Fruit fly (Drosophila melanogaster): ENCODE measurements around the gene CG9360.

CG9360 gene

DNA sequence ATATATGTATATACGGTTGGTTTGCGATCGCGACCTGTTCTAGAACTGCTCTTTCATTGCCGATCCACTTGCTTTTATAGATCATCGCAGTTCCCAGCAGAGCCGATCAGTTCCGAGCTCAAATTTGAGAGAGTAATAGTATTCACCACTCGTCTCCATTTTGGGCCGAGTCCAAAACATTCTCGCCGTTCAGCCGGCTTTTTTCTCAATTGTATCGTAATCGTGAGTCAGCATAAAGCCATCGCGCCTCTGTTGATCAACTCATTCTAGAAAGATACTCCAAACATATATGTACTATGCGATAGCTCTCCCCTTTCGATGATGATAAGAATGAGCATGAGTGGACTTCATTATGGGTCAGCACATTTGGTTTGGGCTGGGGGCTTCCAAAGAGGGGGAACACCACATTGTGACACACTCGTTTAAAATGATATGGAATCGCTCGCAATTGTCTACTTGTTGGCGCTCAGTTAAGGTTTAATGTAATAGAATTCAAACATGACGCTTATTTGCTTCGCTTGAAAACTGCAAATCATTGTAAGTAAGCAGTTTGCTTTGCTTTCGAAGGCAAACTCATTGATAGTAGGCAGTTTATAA is at the start of gene CG9360:
TSS of gene CG9360 (minus strand) at position 51 of the 597 bp plus-strand sequence.
- no peak for TF ChIP-seq noc (tag; optimal IDR thresholded peaks at IDR 0.05)

DNA sequence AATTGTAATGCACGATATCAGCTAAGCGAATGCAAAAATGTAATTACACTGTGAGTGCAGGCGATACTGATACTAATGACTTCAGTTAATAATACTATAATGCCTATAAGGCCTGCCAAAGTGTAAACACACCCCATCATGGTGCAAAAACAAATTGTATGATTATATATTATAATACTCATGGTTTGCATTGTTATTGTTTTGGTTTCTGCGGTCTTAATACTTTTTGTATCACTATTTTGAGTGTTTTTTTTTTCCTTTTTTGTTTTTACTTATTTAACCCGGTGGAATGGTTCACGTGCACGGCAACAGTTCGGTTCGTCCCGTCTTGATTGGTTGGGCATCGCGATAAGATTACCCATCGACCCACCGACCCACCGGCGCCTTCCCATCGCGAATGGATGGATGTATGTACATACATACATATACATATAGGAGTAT is 49.4 kb upstream of the CG9360 start:
- no peak for TF ChIP-seq noc (tag; optimal IDR thresholded peaks at IDR 0.05)

DNA sequence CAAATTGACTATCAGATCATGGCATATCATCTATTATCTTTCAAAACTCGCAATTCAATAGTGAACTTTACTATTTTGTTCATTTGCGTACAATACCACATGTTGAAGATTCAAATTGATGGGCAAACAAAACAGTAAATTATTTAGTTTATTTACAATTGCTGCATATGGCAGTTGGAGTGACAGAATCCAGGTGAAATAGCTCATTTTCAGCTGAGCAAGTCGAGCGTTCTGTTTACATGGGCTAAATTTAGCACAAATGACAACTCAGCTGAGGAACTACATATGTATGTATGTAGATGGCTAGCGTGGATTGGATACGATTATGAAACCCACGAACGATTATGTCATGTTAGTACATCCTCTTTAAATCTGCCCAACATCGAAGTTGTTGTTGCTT is 48.4 kb upstream of the CG9360 start:
- TF ChIP-seq noc (tag; optimal IDR thresholded peaks at IDR 0.05) = no peak

DNA sequence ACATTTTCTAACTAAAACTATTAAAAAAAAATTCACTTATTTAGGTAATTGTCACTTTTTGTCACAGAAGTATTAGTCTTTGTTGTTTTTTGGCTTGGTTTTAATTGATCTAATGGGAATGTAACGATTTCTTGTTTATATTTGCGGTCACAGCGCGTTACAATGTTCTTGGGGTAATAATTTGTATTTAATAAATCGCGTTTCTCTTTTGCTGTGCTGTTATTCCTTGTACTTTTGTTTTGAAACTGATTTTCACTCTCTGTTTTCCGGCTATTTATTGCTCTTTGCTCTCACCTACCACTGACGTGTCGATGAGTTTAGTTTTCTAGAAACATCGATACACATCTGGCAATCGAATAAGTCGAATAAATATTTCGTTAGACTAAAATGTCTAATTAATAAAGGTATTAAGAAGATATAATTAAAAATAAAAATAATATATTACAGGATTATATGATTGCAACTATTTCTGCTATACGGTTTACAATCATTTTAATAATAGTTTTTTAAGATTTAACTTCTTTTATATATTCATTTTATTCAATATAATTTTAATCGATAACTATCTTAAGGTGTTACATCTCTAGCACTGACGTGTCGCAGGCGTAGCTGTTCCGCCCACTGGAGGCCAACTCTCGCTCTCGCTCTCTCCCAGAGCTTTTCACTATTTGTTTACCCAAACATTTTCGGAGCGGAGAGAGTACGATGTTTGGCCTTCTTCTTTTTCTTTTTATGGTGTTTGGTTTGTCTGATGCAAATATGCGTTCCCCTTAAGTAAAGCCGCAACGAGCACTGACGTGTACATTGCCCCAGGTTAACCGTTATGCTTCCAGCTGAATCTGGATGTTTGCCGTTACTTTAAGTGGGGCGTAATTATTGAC is 42.7 kb upstream of the CG9360 start, which contains the start of gene Hsc70-3:
TSS of gene Hsc70-3 (minus strand) at position 251 of the 881 bp plus-strand sequence.
- TF ChIP-seq noc (tag; optimal IDR thresholded peaks at IDR 0.05) = peak; percentile 54

DNA sequence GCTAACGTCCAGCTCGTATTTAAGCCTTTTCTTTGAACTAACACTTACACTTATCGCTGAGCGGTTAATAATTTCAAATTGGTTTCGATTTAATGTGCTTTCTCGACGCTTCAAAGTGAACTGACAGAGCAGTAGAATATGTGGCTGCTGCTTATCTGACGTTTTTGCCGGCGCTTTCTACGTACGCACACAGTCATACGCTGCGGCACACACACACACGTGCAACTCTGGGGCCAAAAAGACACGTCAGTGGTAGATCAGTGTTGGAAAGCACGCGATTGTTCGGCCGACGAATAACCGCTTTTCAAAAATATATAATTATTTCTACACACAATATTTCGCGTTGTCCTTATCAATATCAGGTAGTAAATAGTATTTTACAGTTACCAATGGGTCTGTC is 41.8 kb upstream of the CG9360 start:
- peak; percentile 8 for TF ChIP-seq noc (tag; optimal IDR thresholded peaks at IDR 0.05)

DNA sequence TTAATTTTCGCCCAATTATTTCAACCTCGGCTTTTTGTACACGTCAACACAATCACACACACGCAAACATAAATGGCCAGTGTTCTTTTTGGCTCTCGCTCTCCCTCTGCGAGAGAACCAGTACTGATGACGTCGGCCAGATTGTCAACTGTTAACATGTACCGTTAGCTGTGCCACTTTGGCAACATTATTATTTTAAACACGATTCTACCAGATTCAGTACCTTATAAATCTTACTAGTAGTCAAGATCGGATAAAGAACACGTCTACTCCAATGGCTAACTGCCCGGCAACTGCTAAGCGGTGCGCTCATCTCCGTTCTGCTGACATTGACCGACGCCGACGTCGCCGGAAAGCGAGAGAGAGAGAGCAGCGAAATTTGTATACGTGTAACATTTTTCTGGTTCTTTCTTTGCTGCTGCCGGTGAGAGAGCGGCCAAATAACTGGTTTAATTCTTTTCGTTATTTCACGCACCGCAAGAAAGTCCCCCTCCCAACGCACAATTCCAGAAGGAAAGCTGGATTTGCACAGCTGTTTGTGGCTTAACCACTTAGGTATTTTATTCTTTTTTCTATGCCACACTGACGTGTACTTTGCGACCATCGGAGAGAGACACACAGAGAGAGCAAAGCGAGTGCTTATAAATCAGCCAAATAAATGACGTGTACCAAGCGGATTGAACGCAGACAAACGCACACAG is 40.8 kb upstream of the CG9360 start:
- TF ChIP-seq noc (tag; optimal IDR thresholded peaks at IDR 0.05) = peak; percentile 34

DNA sequence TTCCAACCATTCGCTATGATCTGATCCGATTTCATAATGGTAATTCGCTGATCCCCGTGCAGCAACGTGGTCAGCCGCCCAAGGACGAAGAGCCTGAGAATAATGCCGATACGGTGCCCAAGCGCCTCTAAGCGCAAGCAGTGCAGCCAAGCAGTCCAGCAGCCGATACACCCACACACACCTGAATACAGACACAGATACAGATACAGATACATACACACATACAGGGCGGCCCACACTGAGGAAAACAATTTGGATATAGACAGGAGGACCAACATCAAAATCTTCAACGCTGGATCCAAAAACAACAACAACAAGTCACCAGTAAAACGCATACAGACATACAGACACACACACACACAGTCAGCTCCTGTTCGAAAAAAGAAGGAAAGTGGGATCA is 35.5 kb upstream of the CG9360 start:
- TF ChIP-seq noc (tag; optimal IDR thresholded peaks at IDR 0.05) = no peak

DNA sequence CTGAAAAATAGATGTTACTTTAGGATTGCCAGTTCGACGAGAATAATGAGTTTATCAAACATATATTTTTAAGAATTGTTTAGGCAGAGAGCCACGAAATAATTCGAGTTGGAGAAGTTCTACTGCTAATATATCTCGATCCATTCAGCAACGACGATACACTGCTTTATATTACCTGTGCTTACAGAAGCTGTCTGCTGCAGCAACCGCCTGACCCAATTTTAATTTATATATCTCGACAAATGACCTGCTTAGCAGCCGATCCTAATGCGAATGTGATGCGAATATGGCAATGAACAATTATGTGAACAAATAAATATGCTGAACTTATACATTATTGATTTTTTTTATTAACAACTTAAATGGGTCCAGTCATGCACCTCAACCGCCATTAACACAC is 34.1 kb upstream of the CG9360 start:
- TF ChIP-seq noc (tag; optimal IDR thresholded peaks at IDR 0.05) = no peak

DNA sequence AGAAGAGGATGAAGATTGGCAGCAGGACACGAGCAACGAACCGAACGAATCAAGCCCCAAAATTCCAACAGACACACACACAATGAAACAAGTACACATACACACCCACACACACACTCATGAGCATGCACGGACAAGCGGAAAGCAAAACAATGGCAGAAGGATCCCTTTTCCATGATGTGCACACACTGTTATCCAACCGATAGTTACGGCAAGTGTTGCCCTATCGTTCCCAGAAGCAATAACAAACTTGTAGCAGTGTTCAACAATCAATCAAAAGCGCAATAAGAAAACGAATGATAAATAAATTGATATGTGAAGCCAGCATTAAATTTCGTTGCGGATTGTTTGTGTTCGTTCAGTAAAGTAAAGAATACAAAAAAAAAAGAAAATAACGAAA is 32.5 kb upstream of the CG9360 start:
- no peak for TF ChIP-seq noc (tag; optimal IDR thresholded peaks at IDR 0.05)

DNA sequence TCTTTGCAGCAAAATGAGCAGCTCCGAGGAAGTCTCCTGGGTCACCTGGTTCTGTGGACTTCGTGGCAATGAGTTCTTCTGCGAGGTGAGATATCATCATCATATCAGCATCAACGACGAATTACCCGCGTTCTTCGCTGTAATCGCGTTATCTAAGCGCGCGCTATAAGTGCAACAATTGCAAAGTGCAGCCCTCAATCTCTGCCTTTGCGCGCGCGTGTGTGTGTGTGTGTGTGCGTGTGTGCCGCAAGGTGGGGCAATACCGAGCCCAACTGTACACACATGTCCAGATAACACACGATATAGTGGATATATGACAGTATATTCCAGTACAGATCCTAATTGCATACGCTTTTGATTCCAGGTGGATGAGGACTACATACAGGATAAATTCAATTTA is 29.0 kb upstream of the CG9360 start:
- TF ChIP-seq noc (tag; optimal IDR thresholded peaks at IDR 0.05) = no peak

DNA sequence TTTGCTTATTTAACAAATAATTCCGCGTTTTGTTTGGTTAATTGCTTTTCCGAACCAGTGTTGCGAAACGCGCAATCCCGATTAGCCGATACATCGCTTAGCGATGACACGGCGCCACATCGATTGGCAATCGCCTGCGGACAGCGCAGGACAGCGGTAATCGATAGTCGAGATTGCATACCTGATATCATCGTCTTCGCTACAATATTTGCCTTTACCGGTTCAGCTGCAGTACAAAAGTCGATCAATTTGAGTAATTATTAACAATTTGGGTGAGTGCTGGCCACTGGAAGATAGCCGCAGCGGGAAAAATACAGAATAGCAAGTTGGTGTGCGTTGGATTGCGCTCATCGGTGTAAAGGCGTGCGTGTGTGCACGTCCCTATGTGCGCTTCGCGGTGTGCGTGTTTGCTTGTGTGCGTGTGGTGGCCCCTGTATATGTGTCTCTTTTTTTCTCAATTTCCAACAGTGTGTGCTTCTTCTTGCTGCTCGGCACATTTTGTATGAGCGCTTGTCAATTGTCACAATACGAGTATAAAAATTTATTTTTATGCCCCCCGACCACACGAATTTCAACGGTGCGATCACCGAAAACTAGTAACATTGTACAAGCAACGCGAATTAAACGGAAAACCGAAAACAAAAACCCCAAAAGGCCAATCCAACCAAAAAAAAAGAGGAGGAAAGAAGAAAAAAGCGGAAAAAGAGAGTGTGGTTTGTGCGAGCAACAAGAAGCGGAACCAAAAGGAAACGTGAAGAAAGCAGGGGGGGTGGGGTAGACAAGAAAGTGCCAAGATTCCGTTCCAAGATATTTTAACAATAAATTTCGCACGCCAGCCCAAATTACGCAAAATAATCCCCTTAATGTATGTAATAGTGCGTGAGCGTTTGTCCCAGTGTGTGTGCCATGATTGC is 28.3 kb upstream of the CG9360 start, which contains the start of gene CkIIbeta:
TSS of gene CkIIbeta (plus strand) at position 119 of the 914 bp plus-strand sequence.
- peak; percentile 33 for TF ChIP-seq noc (tag; optimal IDR thresholded peaks at IDR 0.05)

DNA sequence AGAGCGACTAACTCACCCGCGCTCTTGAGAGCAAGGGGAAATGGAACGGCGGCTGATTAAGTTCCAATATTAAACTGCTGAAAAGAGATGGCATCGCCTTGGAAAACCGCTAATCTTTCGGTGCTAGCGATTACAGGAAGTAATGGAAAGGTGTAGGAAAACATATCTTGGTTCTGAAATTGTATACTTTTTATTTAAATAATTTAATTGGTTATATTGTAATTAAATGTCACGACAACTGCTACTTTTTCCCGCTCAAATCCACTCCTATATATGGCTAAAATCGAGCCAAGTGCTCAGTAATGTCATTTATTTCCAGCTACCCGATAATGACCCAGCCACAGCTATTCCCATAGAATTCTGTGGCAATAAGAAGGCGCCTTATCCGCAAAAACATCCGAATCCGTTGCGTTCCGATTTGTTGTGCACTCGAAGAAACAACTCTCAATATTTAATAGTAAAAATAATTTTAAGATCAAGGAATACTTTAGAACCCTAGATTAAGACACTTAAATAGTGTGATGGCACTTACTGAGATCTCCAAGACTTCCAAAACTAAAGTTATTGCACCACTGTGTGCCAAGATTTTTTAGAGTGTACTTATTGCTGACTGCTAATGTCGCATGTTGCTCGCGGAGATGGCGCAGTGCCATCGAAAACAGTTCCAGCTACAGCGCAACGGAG is 23.9 kb upstream of the CG9360 start:
- peak; percentile 46 for TF ChIP-seq noc (tag; optimal IDR thresholded peaks at IDR 0.05)

DNA sequence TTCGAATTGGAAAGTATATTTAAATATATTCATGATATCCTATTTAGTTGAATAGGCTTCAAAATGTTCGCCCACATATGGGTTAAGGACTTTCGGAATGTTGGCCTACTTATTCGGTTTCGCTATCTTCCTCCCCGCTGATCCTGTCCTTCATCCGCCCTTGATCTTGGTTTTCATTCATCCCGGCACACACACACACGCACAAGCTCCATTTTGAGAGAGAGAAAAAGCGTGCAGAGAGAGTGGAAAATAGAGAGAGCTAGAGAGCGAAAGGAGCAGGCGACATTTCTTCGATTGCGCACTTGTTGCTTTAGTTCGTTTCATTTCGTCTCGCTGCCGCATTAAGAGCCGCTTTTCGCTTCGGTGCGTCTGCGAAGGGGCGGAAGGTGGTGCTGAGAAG is 22.7 kb upstream of the CG9360 start, which contains the start of gene Karl:
TSS of gene Karl (plus strand) at position 301 of the 400 bp plus-strand sequence.
- TF ChIP-seq noc (tag; optimal IDR thresholded peaks at IDR 0.05) = no peak

DNA sequence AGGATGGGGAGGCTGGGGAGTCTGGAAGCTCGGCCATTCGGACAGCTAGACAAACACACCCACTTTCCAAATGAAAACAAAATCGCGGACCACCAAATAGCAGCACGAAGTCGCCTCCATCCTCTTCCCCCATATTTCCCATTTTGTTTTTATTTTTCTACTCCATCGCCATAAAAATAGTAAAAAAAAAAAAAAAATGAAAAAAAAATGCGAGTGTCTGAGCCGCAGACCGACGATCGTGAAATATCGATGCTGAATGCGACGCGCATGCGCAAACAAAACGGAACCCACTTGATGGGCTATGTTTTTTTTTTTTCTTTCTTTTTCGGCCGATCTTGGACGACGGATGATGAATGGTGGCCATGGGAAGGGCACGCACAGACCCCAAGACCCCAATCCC is 20.6 kb upstream of the CG9360 start:
- TF ChIP-seq noc (tag; optimal IDR thresholded peaks at IDR 0.05) = no peak

Measured in whole organism, larva.